Worm (Caenorhabditis elegans) whole organism, early embryonic: ENCODE measurements around the gene nhr-260.

Experiments
- F13C5.2 ChIP-seq: sonication (generic microtip); optimal IDR thresholded peaks from 2 replicates; lab custom pipeline; 2017; ENCODE audit warnings: mild to moderate bottlenecking, missing genetic modification characterization, inconsistent platforms, missing compliant biosample characterization
- aly-1 ChIP-seq: sonication (generic microtip); optimal IDR thresholded peaks from 2 replicates; lab custom pipeline; 2016; ENCODE audit warnings: missing genetic modification characterization, missing compliant biosample characterization
- ama-1 ChIP-seq: fragments of 150-350 bp; optimal IDR thresholded peaks from 2 replicates; lab custom pipeline; 2014
- hmbx-1 ChIP-seq: sonication (generic microtip); optimal IDR thresholded peaks from 2 replicates; lab custom pipeline; 2016; ENCODE audit warnings: mild to moderate bottlenecking, missing genetic modification characterization, missing compliant biosample characterization
- tra-4 ChIP-seq: sonication (generic microtip); optimal IDR thresholded peaks from 2 replicates; lab custom pipeline; 2017; ENCODE audit warnings: missing genetic modification characterization, missing compliant biosample characterization

DNA sequence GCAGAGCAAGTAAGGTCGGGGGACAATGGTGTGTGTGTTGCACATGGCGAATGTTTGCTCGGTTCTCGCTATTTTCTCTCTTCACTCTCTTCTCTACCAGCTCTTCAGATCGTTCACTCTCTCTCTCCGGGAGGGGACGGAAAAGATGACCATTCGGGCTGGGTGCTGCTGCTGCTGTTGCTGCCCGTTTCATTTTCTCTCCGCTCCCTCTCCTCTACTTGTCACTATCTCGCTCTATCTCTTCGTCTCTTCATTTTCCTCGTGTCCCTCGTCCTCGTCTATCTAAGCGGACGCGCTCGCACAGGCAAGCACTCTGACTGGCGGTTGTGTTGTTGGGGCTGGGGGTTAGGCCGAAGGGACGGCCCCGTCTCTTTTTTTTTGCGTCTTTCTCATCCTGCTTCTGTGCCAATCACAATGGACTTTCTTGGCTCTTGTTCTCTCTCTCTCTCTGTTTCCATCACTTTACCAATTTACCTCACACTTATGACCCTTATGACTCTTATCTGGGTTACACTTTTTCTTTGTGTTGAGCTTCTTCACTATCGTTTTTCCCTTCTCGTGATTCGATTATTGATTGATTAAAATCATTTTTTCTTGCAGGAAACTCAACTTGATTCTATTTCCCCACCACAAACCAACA, 36.8 kb downstream of the nhr-260 start, which contains the start of the genes F53E2.2 and unc-60:
- TF ChIP-seq ama-1 (lab: Kevin White, UChicago), result no peak
- no peak for TF ChIP-seq hmbx-1 (tag; lab: Kevin White, UChicago)
- TF ChIP-seq F13C5.2 (tag; lab: Kevin White, UChicago), result peak; percentile 29
- no peak for TF ChIP-seq tra-4
- peak; percentile 66 for TF ChIP-seq aly-1 (tag; lab: Kevin White, UChicago)
